Worm (Caenorhabditis elegans) whole organism, midembryonic: ENCODE measurements around the gene K10D11.6.
A peak's percentile ranks its signal among the peaks of the same experiment; 100 is the strongest.

ENCODE experiments used
- T22C8.4 ChIP-seq: fragments of 200-800 bp; sonication (Bioruptor generic); IDR thresholded peaks from 2 replicates; pipeline ENCODE4 v1.3.6; 2022; ENCODE audit warnings: missing genetic modification characterization, missing compliant biosample characterization
- cog-1 ChIP-seq: sonication (generic microtip); optimal IDR thresholded peaks from 2 replicates; lab custom pipeline; 2016; ENCODE audit warnings: missing genetic modification characterization, missing compliant biosample characterization
- flt-1 ChIP-seq: fragments of 200-800 bp; sonication (Bioruptor generic); IDR thresholded peaks from 2 replicates; pipeline ENCODE4 v1.3.6; 2022; ENCODE audit warnings: missing genetic modification characterization, missing compliant biosample characterization
- klf-2 ChIP-seq: fragments of 200-800 bp; sonication (Bioruptor generic); conservative IDR thresholded peaks from 2 replicates; pipeline ENCODE4 v1.3.6; 2022; ENCODE audit warnings: missing genetic modification reagents, missing genetic modification characterization, missing compliant biosample characterization
- med-1 ChIP-seq: sonication (generic microtip); optimal IDR thresholded peaks from 2 replicates; lab custom pipeline; 2017; ENCODE audit warnings: missing genetic modification characterization, mild to moderate bottlenecking, missing compliant biosample characterization, antibody characterized with exemption, missing genetic modification reagents; ENCODE audit not compliant: insufficient read depth
- ref-1 ChIP-seq: fragments of 200-800 bp; sonication (Bioruptor generic); conservative IDR thresholded peaks from 2 replicates; pipeline ENCODE4 v1.3.6; 2022; ENCODE audit warnings: missing genetic modification reagents, missing genetic modification characterization, missing compliant biosample characterization
- tab-1 ChIP-seq: fragments of 200-800 bp; sonication (Bioruptor generic); IDR thresholded peaks from 2 replicates; pipeline ENCODE4 v1.3.6; 2022; ENCODE audit warnings: missing genetic modification characterization, missing compliant biosample characterization
- ztf-29 ChIP-seq: fragments of 200-800 bp; sonication (Bioruptor generic); IDR thresholded peaks from 2 replicates; pipeline ENCODE4 v1.3.6; 2022; ENCODE audit warnings: missing genetic modification reagents, missing genetic modification characterization, missing compliant biosample characterization

ce11 chrIV:13036835-13037234, 47.6 kb upstream of the K10D11.6 start:
- peak; percentile 32; the same call in 1 of the 2 replicates for TF ChIP-seq flt-1 (GFP tag; lab: Robert Waterston, UW)
- TF ChIP-seq T22C8.4 (GFP tag; lab: Robert Waterston, UW) = no peak
- no peak for TF ChIP-seq med-1
- TF ChIP-seq tab-1 (GFP tag; lab: Robert Waterston, UW) = no peak
- TF ChIP-seq ztf-29 (GFP tag; lab: Robert Waterston, UW) = no peak
- TF ChIP-seq ref-1 (GFP tag; lab: Robert Waterston, UW) = no peak
- TF ChIP-seq cog-1 (tag; lab: Kevin White, UChicago) = no peak
- TF ChIP-seq klf-2 (GFP tag; lab: Robert Waterston, UW) = no peak
